Fruit fly (Drosophila melanogaster) whole organism, embryonic: ENCODE results near the gene Rab23.

Experiments
- Bdp1 ChIP-seq: fragments of 200-800 bp; sonication (Bioruptor generic); optimal IDR thresholded peaks from 3 replicates; lab custom pipeline; 2016; ENCODE audit warnings: missing biosample characterization, missing genetic modification characterization
- C15 ChIP-seq: fragments of 200-800 bp; sonication (Bioruptor generic); IDR thresholded peaks from 3 replicates; pipeline ENCODE4 v1.3.6; 2022; ENCODE audit warnings: missing biosample characterization, missing genetic modification characterization
- CG10274 ChIP-seq: fragments of 200-800 bp; sonication (Bioruptor generic); optimal IDR thresholded peaks from 3 replicates; lab custom pipeline; 2017; ENCODE audit warnings: missing biosample characterization, mild to moderate bottlenecking, missing genetic modification characterization
- CG10366 ChIP-seq: fragments of 200-800 bp; sonication (Bioruptor generic); IDR thresholded peaks from 2 replicates; pipeline ENCODE4 v1.3.6; 2022; ENCODE audit warnings: missing biosample characterization, missing genetic modification characterization
- CG13296 ChIP-seq: fragments of 200-800 bp; sonication (Bioruptor generic); optimal IDR thresholded peaks from 3 replicates; lab custom pipeline; 2018; ENCODE audit warnings: missing biosample characterization, mild to moderate bottlenecking, missing genetic modification characterization
- CG13624 ChIP-seq: fragments of 200-800 bp; sonication (Bioruptor generic); optimal IDR thresholded peaks from 2 replicates; lab custom pipeline; 2016; ENCODE audit warnings: missing biosample characterization, missing genetic modification characterization
- CG1647 ChIP-seq: fragments of 200-800 bp; sonication (Bioruptor generic); optimal IDR thresholded peaks from 3 replicates; lab custom pipeline; 2016; ENCODE audit warnings: missing biosample characterization, missing genetic modification characterization
- CG16813 ChIP-seq: fragments of 200-800 bp; sonication (Bioruptor generic); IDR thresholded peaks from 3 replicates; pipeline ENCODE4 v1.3.6; 2022; ENCODE audit warnings: missing biosample characterization, missing genetic modification characterization; ENCODE audit not compliant: partially characterized antibody
- CG17328 ChIP-seq: fragments of 200-800 bp; sonication (Bioruptor generic); IDR thresholded peaks from 2 replicates; pipeline ENCODE4 v1.3.6; 2022; ENCODE audit warnings: missing biosample characterization, missing genetic modification characterization
- CG18262 ChIP-seq: fragments of 200-800 bp; optimal IDR thresholded peaks from 3 replicates; lab custom pipeline; 2019; ENCODE audit warnings: missing biosample characterization, mild to moderate bottlenecking, missing genetic modification characterization, moderate library complexity
- CG6689 ChIP-seq: fragments of 200-800 bp; sonication (Bioruptor generic); IDR thresholded peaks from 2 replicates; pipeline ENCODE4 v1.3.6; 2022; ENCODE audit warnings: missing biosample characterization, missing genetic modification characterization
- CG6791 ChIP-seq: fragments of 200-800 bp; sonication (Bioruptor generic); IDR thresholded peaks from 3 replicates; pipeline ENCODE4 v1.3.6; 2022; ENCODE audit warnings: missing biosample characterization, missing genetic modification characterization; ENCODE audit not compliant: partially characterized antibody
- CG8290 ChIP-seq, 3 experiments: fragments of 200-800 bp; sonication (Bioruptor generic); optimal IDR thresholded peaks; 2 replicates each; lab custom pipeline; 2016 to 2019; ENCODE audit warnings: missing biosample characterization in 3 of 3, missing genetic modification characterization in 3 of 3, mild to moderate bottlenecking in 2 of 3, moderate library complexity in 1 of 3
- CG9876 ChIP-seq: fragments of 200-800 bp; sonication (Bioruptor generic); optimal IDR thresholded peaks from 2 replicates; lab custom pipeline; 2016; ENCODE audit warnings: missing biosample characterization, missing genetic modification characterization
- CrebB ChIP-seq: fragments of 200-800 bp; sonication (Bioruptor generic); optimal IDR thresholded peaks from 3 replicates; lab custom pipeline; 2018; ENCODE audit warnings: missing biosample characterization, mild to moderate bottlenecking, missing genetic modification characterization
- Doc2 ChIP-seq: fragments of 200-800 bp; sonication (Bioruptor generic); IDR thresholded peaks from 2 replicates; pipeline ENCODE4 v1.3.6; 2022; ENCODE audit warnings: missing biosample characterization, missing genetic modification characterization
- ERR ChIP-seq: fragments of 200-800 bp; sonication (Bioruptor generic); optimal IDR thresholded peaks from 2 replicates; lab custom pipeline; 2016; ENCODE audit warnings: missing biosample characterization, missing genetic modification characterization
- Fer1 ChIP-seq: fragments of 200-800 bp; sonication (Bioruptor generic); optimal IDR thresholded peaks from 2 replicates; lab custom pipeline; 2017; ENCODE audit warnings: missing biosample characterization, mild to moderate bottlenecking, missing genetic modification characterization
- HmgD ChIP-seq: fragments of 200-800 bp; sonication (Bioruptor generic); optimal IDR thresholded peaks from 3 replicates; lab custom pipeline; 2016; ENCODE audit warnings: missing biosample characterization, missing genetic modification characterization
- Hr51 ChIP-seq, 2 experiments: fragments of 200-800 bp; sonication (Bioruptor generic); optimal IDR thresholded peaks; 2 replicates in 1 of 2; 3 replicates in 1 of 2; lab custom pipeline; 2016 to 2018; ENCODE audit warnings: missing biosample characterization in 2 of 2, missing genetic modification characterization in 2 of 2, mild to moderate bottlenecking in 1 of 2, moderate library complexity in 1 of 2
- Med ChIP-seq: fragments of 200-800 bp; sonication (Bioruptor generic); peaks from one replicate; lab custom pipeline; 2016; ENCODE audit warnings: missing biosample characterization, missing genetic modification characterization, mild to moderate bottlenecking, inconsistent platforms, moderate library complexity
- Opbp ChIP-seq: fragments of 200-800 bp; sonication (Bioruptor generic); IDR thresholded peaks from 3 replicates; pipeline ENCODE4 v1.3.6; 2022; ENCODE audit warnings: missing biosample characterization, missing genetic modification characterization; ENCODE audit not compliant: partially characterized antibody
- Ravus ChIP-seq: fragments of 200-800 bp; sonication (Bioruptor generic); IDR thresholded peaks from 2 replicates; pipeline ENCODE4 v1.3.6; 2022; ENCODE audit warnings: missing biosample characterization, missing genetic modification characterization
- Sin3A ChIP-seq: fragments of >200 bp; optimal IDR thresholded peaks from 2 replicates; lab custom pipeline; 2018
- Sry-δ ChIP-seq: fragments of 200-800 bp; sonication (Bioruptor generic); optimal IDR thresholded peaks from 2 replicates; lab custom pipeline; 2016; ENCODE audit warnings: missing biosample characterization, missing genetic modification characterization
- Usf ChIP-seq: fragments of 200-800 bp; sonication (Bioruptor generic); optimal IDR thresholded peaks from 2 replicates; lab custom pipeline; 2017; ENCODE audit warnings: missing genotype, missing biosample characterization, missing genetic modification characterization
- ab ChIP-seq: fragments of 200-800 bp; sonication (Bioruptor generic); optimal IDR thresholded peaks from 2 replicates; lab custom pipeline; 2016; ENCODE audit warnings: missing biosample characterization, missing genetic modification characterization
- ase ChIP-seq: fragments of 200-800 bp; sonication (Bioruptor generic); IDR thresholded peaks from 3 replicates; pipeline ENCODE4 v1.3.6; 2022; ENCODE audit warnings: missing biosample characterization, missing genetic modification characterization
- ato ChIP-seq: fragments of 200-800 bp; sonication (Bioruptor generic); IDR thresholded peaks from 2 replicates; pipeline ENCODE4 v1.3.6; 2022; ENCODE audit warnings: missing biosample characterization, missing genetic modification characterization; ENCODE audit not compliant: partially characterized antibody
- bcd ChIP-seq: fragments of 200-800 bp; sonication (Bioruptor generic); optimal IDR thresholded peaks from 2 replicates; lab custom pipeline; 2017; ENCODE audit warnings: missing biosample characterization, mild to moderate bottlenecking, missing genetic modification characterization
- crp ChIP-seq, 2 experiments: fragments of 200-800 bp; sonication (Bioruptor generic); optimal IDR thresholded peaks; 2 replicates in 1 of 2; 3 replicates in 1 of 2; lab custom pipeline; 2017; ENCODE audit warnings: missing biosample characterization in 2 of 2, missing genetic modification characterization in 2 of 2, mild to moderate bottlenecking in 1 of 2, moderate library complexity in 1 of 2
- dysf ChIP-seq: fragments of 200-800 bp; sonication (Bioruptor generic); IDR thresholded peaks from 3 replicates; pipeline ENCODE4 v1.3.6; 2022; ENCODE audit warnings: missing biosample characterization, missing genetic modification characterization
- fd96Cb ChIP-seq: fragments of 200-800 bp; sonication (Bioruptor generic); optimal IDR thresholded peaks from 2 replicates; lab custom pipeline; 2018; ENCODE audit warnings: missing biosample characterization, mild to moderate bottlenecking, missing genetic modification characterization, moderate library complexity
- fu2 ChIP-seq: fragments of 200-800 bp; sonication (Bioruptor generic); optimal IDR thresholded peaks from 2 replicates; lab custom pipeline; 2016; ENCODE audit warnings: missing biosample characterization, missing genetic modification characterization
- gcm ChIP-seq: fragments of 200-800 bp; sonication (Bioruptor generic); optimal IDR thresholded peaks from 2 replicates; lab custom pipeline; 2019; ENCODE audit warnings: missing biosample characterization, mild to moderate bottlenecking, missing genetic modification characterization, moderate library complexity
- gfzf ChIP-seq: fragments of 200-800 bp; sonication (Bioruptor generic); optimal IDR thresholded peaks from 2 replicates; lab custom pipeline; 2016; ENCODE audit warnings: missing biosample characterization, mild to moderate bottlenecking, missing genetic modification characterization, moderate library complexity
- gro ChIP-seq: fragments of 200-800 bp; sonication (Bioruptor generic); optimal IDR thresholded peaks from 2 replicates; lab custom pipeline; 2016; ENCODE audit warnings: missing biosample characterization, missing genetic modification characterization
- gt ChIP-seq: fragments of 200-800 bp; sonication (Bioruptor generic); IDR thresholded peaks from 2 replicates; pipeline ENCODE4 v1.3.6; 2022; ENCODE audit warnings: missing biosample characterization, missing genetic modification characterization
- ken ChIP-seq: fragments of 200-800 bp; sonication (Bioruptor generic); IDR thresholded peaks from 3 replicates; pipeline ENCODE4 v1.3.6; 2022; ENCODE audit warnings: missing biosample characterization, missing genetic modification characterization
- lola ChIP-seq, 3 experiments: fragments of >200 bp in 2 of 3; fragments of 200-800 bp in 1 of 3; sonication (Bioruptor generic) in 1 of 3; optimal IDR thresholded peaks; 2 replicates each; lab custom pipeline; 2017 to 2019; ENCODE audit warnings: missing biosample characterization in 3 of 3, missing genetic modification characterization in 3 of 3, mild to moderate bottlenecking in 1 of 3, moderate library complexity in 1 of 3
- mam ChIP-seq: fragments of 200-800 bp; sonication (Bioruptor generic); optimal IDR thresholded peaks from 3 replicates; lab custom pipeline; 2016; ENCODE audit warnings: missing biosample characterization, missing genetic modification characterization
- mirr ChIP-seq: fragments of 200-800 bp; sonication (Bioruptor generic); optimal IDR thresholded peaks from 3 replicates; lab custom pipeline; 2018; ENCODE audit warnings: missing biosample characterization, mild to moderate bottlenecking, missing genetic modification characterization
- odd ChIP-seq: fragments of 200-800 bp; sonication (Bioruptor generic); optimal IDR thresholded peaks from 2 replicates; lab custom pipeline; 2017; ENCODE audit warnings: missing biosample characterization, mild to moderate bottlenecking, missing genetic modification characterization
- schlank ChIP-seq: fragments of 200-800 bp; sonication (Bioruptor generic); optimal IDR thresholded peaks from 2 replicates; lab custom pipeline; 2018; ENCODE audit warnings: missing biosample characterization, mild to moderate bottlenecking, missing genetic modification characterization
- sd ChIP-seq: fragments of 200-800 bp; sonication (Bioruptor generic); optimal IDR thresholded peaks from 3 replicates; lab custom pipeline; 2018; ENCODE audit warnings: missing biosample characterization, mild to moderate bottlenecking, missing genetic modification characterization, moderate library complexity
- sisA ChIP-seq: fragments of 200-800 bp; sonication (Bioruptor generic); IDR thresholded peaks from 2 replicates; pipeline ENCODE4 v1.3.6; 2022; ENCODE audit warnings: missing biosample characterization, missing genetic modification characterization
- sna ChIP-seq: fragments of 200-800 bp; sonication (Bioruptor generic); IDR thresholded peaks from 2 replicates; pipeline ENCODE4 v1.3.6; 2022; ENCODE audit warnings: missing biosample characterization, missing genetic modification characterization; ENCODE audit not compliant: partially characterized antibody
- wor ChIP-seq: fragments of 200-800 bp; sonication (Bioruptor generic); IDR thresholded peaks from 2 replicates; pipeline ENCODE4 v1.3.6; 2022; ENCODE audit warnings: missing biosample characterization, missing genetic modification characterization

The Rab23 gene

DNA sequence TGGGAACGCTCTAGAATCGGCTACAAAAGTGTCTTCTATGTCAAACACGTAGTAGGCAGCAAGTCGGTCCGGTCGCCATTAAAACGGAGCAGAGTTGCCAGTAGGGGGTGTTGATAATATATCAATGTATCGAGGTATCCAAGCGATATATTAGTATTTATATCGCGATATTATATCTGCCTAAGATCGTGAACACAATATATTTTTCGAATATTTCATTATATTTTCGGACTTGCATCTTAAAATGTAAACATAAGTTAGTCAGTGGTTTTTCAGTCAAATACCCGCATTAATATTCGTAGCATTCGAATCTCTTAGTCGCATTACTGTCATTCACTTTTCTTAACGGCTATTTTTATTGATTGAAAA, 25.4 kb downstream of the Rab23 start, which contains the start of gene CG2182 (continued):
- TF ChIP-seq CG8290 (GFP tag; optimal IDR thresholded peaks at IDR 0.05; lab: Kevin White, UChicago) (no peak), CG8290 (tag; optimal IDR thresholded peaks at IDR 0.05; lab: Kevin White, UChicago) (peak; percentile 48 to 50), fu2 (GFP tag; lab: Kevin White, UChicago) (no peak), Doc2 (GFP tag; lab: Robert Waterston, UW) (no peak), wor (GFP tag; lab: Robert Waterston, UW) (no peak), CG10366 (no peak), gfzf (GFP tag; lab: Kevin White, UChicago) (peak; percentile 19), CG9876 (no peak), CG18262 (no peak), CG13296 (no peak), gt (GFP tag; lab: Robert Waterston, UW) (no peak), CG13624 (GFP tag; lab: Kevin White, UChicago) (peak; percentile 2), ase (GFP tag; lab: Robert Waterston, UW) (no peak), mam (GFP tag; lab: Kevin White, UChicago) (peak; percentile 11), dysf (GFP tag; lab: Robert Waterston, UW) (peak; percentile 54; the same call in 2 of the 3 replicates), sd (tag; lab: Kevin White, UChicago) (no peak), sna (GFP tag; lab: Robert Waterston, UW) (peak; percentile 12; the same call in 1 of the 2 replicates), CG6791 (peak; percentile 86), Usf (no peak), ato (GFP tag; lab: Robert Waterston, UW) (peak; percentile 83), mirr (no peak), odd (GFP tag; lab: Kevin White, UChicago) (no peak)

DNA sequence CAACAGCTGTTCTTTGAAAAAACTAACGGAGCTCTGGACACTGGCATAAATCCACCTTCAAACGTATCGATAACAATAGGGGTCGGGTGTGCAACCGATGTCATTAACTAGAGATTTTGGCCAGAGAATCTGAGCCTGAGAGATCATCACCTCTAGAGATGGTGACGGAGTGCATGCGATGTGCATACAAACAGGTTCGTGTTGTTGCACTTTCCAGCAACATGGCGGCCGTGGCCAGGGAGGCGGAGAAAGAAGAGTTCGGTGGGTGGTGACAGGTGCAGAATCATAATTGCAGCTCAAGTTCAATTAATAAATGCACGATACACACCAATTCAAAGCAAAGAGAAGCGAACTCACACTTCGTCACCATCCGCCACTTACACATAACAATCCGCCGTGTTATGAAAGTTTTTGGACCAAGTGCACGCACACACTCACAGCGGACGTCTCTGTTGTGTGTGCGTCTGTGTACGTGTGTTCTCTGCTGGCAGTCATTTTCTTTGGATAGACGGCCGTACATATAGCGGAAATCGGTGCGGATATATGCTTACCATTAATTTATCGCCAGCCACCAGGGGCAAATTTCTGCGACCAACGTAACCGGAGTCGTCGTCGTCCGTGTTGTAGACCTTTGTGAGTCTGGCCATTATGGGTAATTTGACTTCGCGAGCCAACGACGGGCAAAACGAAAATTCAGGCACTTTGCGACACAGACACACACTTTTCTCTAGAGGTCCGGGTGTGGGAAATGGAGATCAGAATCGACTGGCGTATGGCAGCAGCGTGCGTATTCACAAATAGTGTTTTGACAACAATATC, 26.0 kb downstream of the Rab23 start:
- TF ChIP-seq Fer1 (peak; percentile 6), lola (GFP tag; optimal IDR thresholded peaks at IDR 0.05; lab: Kevin White, UChicago) (no peak), C15 (GFP tag; lab: Robert Waterston, UW) (no peak), schlank (no peak), HmgD (no peak), gro (GFP tag; lab: Kevin White, UChicago) (no peak), Med (GFP tag; lab: Kevin White, UChicago) (peak; percentile 69), crp (GFP tag; optimal IDR thresholded peaks at IDR 0.05; lab: Kevin White, UChicago) (peak in 1 of 2 experiments; percentile 20), fd96Cb (tag; lab: Kevin White, UChicago) (no peak), Hr51 (GFP tag; optimal IDR thresholded peaks at IDR 0.05; lab: Kevin White, UChicago) (no peak), Opbp (GFP tag; lab: Robert Waterston, UW) (0 out of 3 replicates have a peak, but pooled peaks have one; percentile 25), CG16813 (GFP tag; lab: Robert Waterston, UW) (peak; percentile 39; the same call in 1 of the 3 replicates), Ravus (GFP tag; lab: Robert Waterston, UW) (no peak), sisA (GFP tag; lab: Robert Waterston, UW) (0 out of 2 replicates have a peak, but pooled peaks have one; percentile 25), CG6689 (GFP tag; lab: Robert Waterston, UW) (0 out of 2 replicates have a peak, but pooled peaks have one; percentile 5), ato (GFP tag; lab: Robert Waterston, UW) (no peak), Bdp1 (GFP tag; lab: Kevin White, UChicago) (no peak), ERR (GFP tag; lab: Kevin White, UChicago) (peak; percentile 1), CG13296 (peak; percentile 12), CrebB (tag; lab: Kevin White, UChicago) (no peak), CG17328 (GFP tag; lab: Robert Waterston, UW) (no peak), Sry-δ (GFP tag; lab: Kevin White, UChicago) (peak; percentile 78), gcm (GFP tag; lab: Kevin White, UChicago) (no peak), bcd (GFP tag; lab: Kevin White, UChicago) (no peak), ken (GFP tag; lab: Robert Waterston, UW) (0 out of 3 replicates have a peak, but pooled peaks have one; percentile 10), CG1647 (GFP tag; lab: Kevin White, UChicago) (no peak), CG10274 (GFP tag; lab: Kevin White, UChicago) (peak; percentile 90), ab (peak; percentile 4), Sin3A (lab: Kevin White, UChicago) (no peak)
